Worm (Caenorhabditis elegans) whole organism, late embryonic: ENCODE results near the gene del-10.

Experiments used
- C38D4.7 ChIP-seq: fragments of 200-800 bp; sonication (Bioruptor generic); optimal IDR thresholded peaks from 2 replicates; lab custom pipeline; 2018; ENCODE audit warnings: mild to moderate bottlenecking, missing genetic modification characterization, moderate library complexity, missing compliant biosample characterization
- F13H6.1 ChIP-seq: sonication (generic microtip); optimal IDR thresholded peaks from 2 replicates; lab custom pipeline; 2016; ENCODE audit warnings: missing genetic modification characterization, missing compliant biosample characterization
- K09A11.1 ChIP-seq: sonication (generic microtip); optimal IDR thresholded peaks from 2 replicates; lab custom pipeline; 2017; ENCODE audit warnings: antibody characterized with exemption, mild to moderate bottlenecking, missing genetic modification characterization, missing compliant biosample characterization; ENCODE audit not compliant: insufficient read depth
- ceh-22 ChIP-seq: sonication (generic microtip); optimal IDR thresholded peaks from 2 replicates; lab custom pipeline; 2017; ENCODE audit warnings: missing biosample characterization, missing genetic modification characterization
- ceh-34 ChIP-seq: sonication (generic microtip); optimal IDR thresholded peaks from 2 replicates; lab custom pipeline; 2016; ENCODE audit warnings: mild to moderate bottlenecking, missing genetic modification characterization, missing compliant biosample characterization
- ceh-6 ChIP-seq: fragments of 200-800 bp; sonication (Bioruptor generic); optimal IDR thresholded peaks from 2 replicates; lab custom pipeline; 2018; ENCODE audit warnings: mild to moderate bottlenecking, missing genetic modification characterization, missing compliant biosample characterization
- elt-2 ChIP-seq: sonication (generic microtip); optimal IDR thresholded peaks from 2 replicates; lab custom pipeline; 2016; ENCODE audit warnings: missing genetic modification reagents, missing genetic modification characterization, missing compliant biosample characterization
- hlh-30 ChIP-seq: sonication (generic microtip); optimal IDR thresholded peaks from 2 replicates; lab custom pipeline; 2017; ENCODE audit warnings: antibody characterized with exemption, missing genetic modification characterization, missing compliant biosample characterization; ENCODE audit not compliant: insufficient read depth
- lin-11 ChIP-seq: fragments of 200-800 bp; sonication (Bioruptor generic); optimal IDR thresholded peaks from 2 replicates; lab custom pipeline; 2018; ENCODE audit warnings: mild to moderate bottlenecking, missing genetic modification characterization, missing compliant biosample characterization
- npax-4 ChIP-seq: sonication (generic microtip); optimal IDR thresholded peaks from 2 replicates; lab custom pipeline; 2016; ENCODE audit warnings: missing genetic modification characterization, missing compliant biosample characterization
- odd-2 ChIP-seq: sonication (generic microtip); optimal IDR thresholded peaks from 2 replicates; lab custom pipeline; 2017; ENCODE audit warnings: antibody characterized with exemption, mild to moderate bottlenecking, missing genetic modification characterization, missing compliant biosample characterization
- pqm-1 ChIP-seq: sonication (generic microtip); optimal IDR thresholded peaks from 2 replicates; lab custom pipeline; 2016; ENCODE audit warnings: missing genetic modification characterization, missing compliant biosample characterization

The del-10 gene

ce11 chrII:6436845-6437244 is 45.1 kb downstream of the del-10 start:
- TF ChIP-seq odd-2 (tag; lab: Kevin White, UChicago) = no peak
- TF ChIP-seq F13H6.1 (tag; lab: Kevin White, UChicago) = no peak
- peak; percentile 25 for TF ChIP-seq hlh-30 (tag; lab: Kevin White, UChicago)
- TF ChIP-seq K09A11.1 = no peak

DNA sequence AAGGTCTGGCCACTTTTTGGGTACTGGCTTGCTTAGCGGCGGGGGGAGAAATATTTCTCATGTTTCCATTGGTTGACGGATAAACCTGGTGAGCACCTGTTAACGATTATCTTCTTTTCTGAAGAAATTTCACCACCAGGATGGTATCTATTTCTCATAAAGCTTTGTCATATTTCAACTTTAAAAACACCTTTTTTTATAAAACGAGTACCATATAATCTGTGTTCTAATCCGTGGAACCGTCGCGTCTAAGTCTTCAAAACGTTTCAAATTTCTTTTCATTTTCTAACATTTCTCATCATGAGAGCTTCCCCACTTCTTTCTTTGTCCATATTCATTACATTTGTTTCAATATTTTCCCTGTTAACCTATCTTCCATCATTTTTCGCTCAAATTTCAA is 55.9 kb downstream of the del-10 start, which contains the start of gene col-75:
TSS of gene col-75 (plus strand) at position 301 of the 400 bp plus-strand sequence.
- TF ChIP-seq C38D4.7 (GFP tag; lab: Kevin White, UChicago) (no peak), npax-4 (tag; lab: Kevin White, UChicago) (no peak), lin-11 (tag; lab: Kevin White, UChicago) (no peak), ceh-6 (GFP tag; lab: Kevin White, UChicago) (no peak), elt-2 (tag; lab: Kevin White, UChicago) (no peak), pqm-1 (tag; lab: Kevin White, UChicago) (no peak), ceh-22 (no peak), ceh-34 (no peak)
